Worm (Caenorhabditis elegans) whole organism, L3 larva: ENCODE measurements around the gene idhb-1.

Source experiments
- R02D3.7 ChIP-seq: fragments of 150-350 bp; optimal IDR thresholded peaks from 2 replicates; lab custom pipeline; 2014; ENCODE audit warnings: missing biosample characterization, missing genetic modification characterization
- ZK546.5 ChIP-seq: sonication (generic microtip); optimal IDR thresholded peaks from 2 replicates; lab custom pipeline; 2017; ENCODE audit warnings: missing biosample characterization, missing genetic modification characterization
- aly-2 ChIP-seq: fragments of 150-350 bp; optimal IDR thresholded peaks from 2 replicates; lab custom pipeline; 2014; ENCODE audit warnings: missing biosample characterization, missing genetic modification characterization
- ama-1 ChIP-seq: fragments of 150-350 bp; optimal IDR thresholded peaks from 2 replicates; lab custom pipeline; 2018
- ceh-16 ChIP-seq: sonication (generic microtip); optimal IDR thresholded peaks from 2 replicates; lab custom pipeline; 2017; ENCODE audit warnings: missing biosample characterization, missing genetic modification characterization
- ceh-28 ChIP-seq: fragments of 150-350 bp; optimal IDR thresholded peaks from 2 replicates; lab custom pipeline; 2014; ENCODE audit warnings: missing biosample characterization, missing genetic modification reagents, missing genetic modification characterization
- ceh-9 ChIP-seq: sonication (generic microtip); optimal IDR thresholded peaks from 2 replicates; lab custom pipeline; 2018; ENCODE audit warnings: missing biosample characterization, missing genetic modification characterization
- egl-27 ChIP-seq: sonication (generic microtip); optimal IDR thresholded peaks from 4 replicates; lab custom pipeline; 2017; ENCODE audit warnings: missing biosample characterization, missing genetic modification reagents, missing genetic modification characterization
- egl-5 ChIP-seq: fragments of 150-350 bp; optimal IDR thresholded peaks from 2 replicates; lab custom pipeline; 2017; ENCODE audit warnings: missing biosample characterization, missing genetic modification reagents, missing genetic modification characterization, inconsistent platforms
- elt-1 ChIP-seq: fragments of 150-350 bp; optimal IDR thresholded peaks from 2 replicates; lab custom pipeline; 2014; ENCODE audit warnings: missing biosample characterization, missing genetic modification characterization
- elt-2 ChIP-seq: sonication (generic microtip); optimal IDR thresholded peaks from 2 replicates; lab custom pipeline; 2016; ENCODE audit warnings: missing genetic modification reagents, mild to moderate bottlenecking, missing genetic modification characterization, missing compliant biosample characterization
- eor-1 ChIP-seq, 2 experiments: fragments of 150-350 bp; optimal IDR thresholded peaks; 2 replicates each; lab custom pipeline; 2014 to 2018; ENCODE audit warnings: missing biosample characterization in 2 of 2, missing genetic modification characterization in 2 of 2
- fkh-10 ChIP-seq: sonication (generic microtip); optimal IDR thresholded peaks from 2 replicates; lab custom pipeline; 2017; ENCODE audit warnings: missing biosample characterization, missing genetic modification reagents, missing genetic modification characterization
- fkh-2 ChIP-seq: fragments of 150-350 bp; optimal IDR thresholded peaks from 2 replicates; lab custom pipeline; 2014; ENCODE audit warnings: missing biosample characterization, missing genetic modification reagents, missing genetic modification characterization
- hmg-11 ChIP-seq: sonication (generic microtip); optimal IDR thresholded peaks from 2 replicates; lab custom pipeline; 2016; ENCODE audit warnings: missing genetic modification characterization, missing compliant biosample characterization
- jun-1 ChIP-seq: fragments of 150-350 bp; optimal IDR thresholded peaks from 2 replicates; lab custom pipeline; 2014; ENCODE audit warnings: missing biosample characterization, missing genetic modification reagents, missing genetic modification characterization
- lin-15B ChIP-seq: fragments of 150-350 bp; optimal IDR thresholded peaks from 2 replicates; lab custom pipeline; 2014; ENCODE audit warnings: missing biosample characterization, missing genetic modification characterization
- lin-39 ChIP-seq: fragments of 150-350 bp; optimal IDR thresholded peaks from 2 replicates; lab custom pipeline; 2018; ENCODE audit warnings: missing biosample characterization, missing genetic modification reagents, missing genetic modification characterization
- nfya-1 ChIP-seq: sonication (generic microtip); optimal IDR thresholded peaks from 2 replicates; lab custom pipeline; 2017; ENCODE audit warnings: missing genetic modification characterization, mild to moderate bottlenecking, missing compliant biosample characterization, antibody characterized with exemption, moderate library complexity; ENCODE audit not compliant: insufficient read depth
- nhr-11 ChIP-seq: fragments of 150-350 bp; optimal IDR thresholded peaks from 2 replicates; lab custom pipeline; 2014; ENCODE audit warnings: missing biosample characterization, missing genetic modification characterization
- nhr-23 ChIP-seq: fragments of 150-350 bp; optimal IDR thresholded peaks from 2 replicates; lab custom pipeline; 2014; ENCODE audit warnings: missing biosample characterization, missing genetic modification reagents, missing genetic modification characterization
- nhr-25 ChIP-seq: sonication (generic microtip); optimal IDR thresholded peaks from 2 replicates; lab custom pipeline; 2017; ENCODE audit warnings: missing biosample characterization, missing genetic modification characterization
- nhr-28 ChIP-seq: fragments of 150-350 bp; optimal IDR thresholded peaks from 2 replicates; lab custom pipeline; 2014; ENCODE audit warnings: missing biosample characterization, missing genetic modification characterization
- nhr-43 ChIP-seq: sonication (generic microtip); optimal IDR thresholded peaks from 2 replicates; lab custom pipeline; 2016; ENCODE audit warnings: mild to moderate bottlenecking, missing genetic modification characterization, missing compliant biosample characterization; ENCODE audit not compliant: poor library complexity, severe bottlenecking
- nhr-77 ChIP-seq: fragments of 150-350 bp; optimal IDR thresholded peaks from 2 replicates; lab custom pipeline; 2014; ENCODE audit warnings: missing biosample characterization, missing genetic modification characterization
- pha-4 ChIP-seq: fragments of 150-350 bp; optimal IDR thresholded peaks from 2 replicates; lab custom pipeline; 2014; ENCODE audit warnings: missing biosample characterization, missing genetic modification reagents, missing genetic modification characterization
- pqm-1 ChIP-seq: fragments of 150-350 bp; optimal IDR thresholded peaks from 2 replicates; lab custom pipeline; 2017; ENCODE audit warnings: missing biosample characterization, missing genetic modification characterization, inconsistent platforms
- skn-1 ChIP-seq: fragments of 150-350 bp; optimal IDR thresholded peaks from 2 replicates; lab custom pipeline; 2014; ENCODE audit warnings: missing biosample characterization, missing genetic modification characterization
- snpc-4 ChIP-seq: fragments of 150-350 bp; optimal IDR thresholded peaks from 2 replicates; lab custom pipeline; 2014; ENCODE audit warnings: missing biosample characterization, missing genetic modification characterization
- tbx-2 ChIP-seq: sonication (generic microtip); optimal IDR thresholded peaks from 2 replicates; lab custom pipeline; 2016; ENCODE audit warnings: mild to moderate bottlenecking, missing genetic modification characterization, missing compliant biosample characterization
- unc-39 ChIP-seq: sonication (generic microtip); optimal IDR thresholded peaks from 4 replicates; lab custom pipeline; 2017; ENCODE audit warnings: missing biosample characterization, missing genetic modification characterization
- zag-1 ChIP-seq: fragments of 150-350 bp; optimal IDR thresholded peaks from 2 replicates; lab custom pipeline; 2014; ENCODE audit warnings: missing biosample characterization, missing genetic modification characterization

idhb-1 gene

DNA sequence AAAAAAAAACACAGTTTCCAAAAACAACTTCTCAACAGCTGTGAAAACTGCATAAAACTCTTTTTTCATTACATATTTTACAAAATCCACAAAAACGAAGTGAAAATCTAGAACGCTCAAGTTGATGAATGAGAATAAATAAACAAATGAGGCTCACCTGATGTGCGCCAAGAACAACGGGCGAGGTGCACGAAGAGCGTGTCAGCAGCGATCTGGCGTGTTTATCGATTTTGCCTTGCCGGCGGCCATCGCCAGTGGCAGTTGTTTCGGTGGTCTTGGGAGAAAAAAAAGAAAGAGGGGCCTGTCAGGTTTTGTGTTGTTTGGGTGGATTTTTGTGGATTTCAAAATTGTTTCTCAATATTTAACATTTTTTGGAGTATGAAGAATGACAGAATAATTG is at the start of gene idhb-1:
Gene idhb-1, minus strand, starts transcription at position 214 of the 400 bp plus-strand sequence.
- TF ChIP-seq ceh-28: peak; percentile 88
- no peak for TF ChIP-seq ceh-16 (tag; lab: Kevin White, UChicago)
- TF ChIP-seq nfya-1 (tag; lab: Kevin White, UChicago): peak; percentile 80
- peak; percentile 8 for TF ChIP-seq R02D3.7
- peak; percentile 78 for TF ChIP-seq nhr-25 (tag; lab: Kevin White, UChicago)
- TF ChIP-seq pha-4 (tag; lab: Kevin White, UChicago): peak; percentile 82
- peak; percentile 21 for TF ChIP-seq tbx-2 (tag; lab: Kevin White, UChicago)
- no peak for TF ChIP-seq ZK546.5
- peak; percentile 85 for TF ChIP-seq lin-39 (tag; lab: Kevin White, UChicago)
- peak; percentile 50 for TF ChIP-seq jun-1 (tag; lab: Kevin White, UChicago)
- TF ChIP-seq nhr-77 (tag; lab: Kevin White, UChicago): no peak
- peak; percentile 34 for TF ChIP-seq nhr-23 (tag; lab: Kevin White, UChicago)
- no peak for TF ChIP-seq elt-1
- TF ChIP-seq egl-5 (tag; lab: Kevin White, UChicago): peak; percentile 11
- TF ChIP-seq zag-1 (tag; lab: Kevin White, UChicago): no peak
- peak; percentile 55 for TF ChIP-seq snpc-4
- peak; percentile 53 for TF ChIP-seq hmg-11 (tag; lab: Kevin White, UChicago)
- no peak for TF ChIP-seq unc-39 (tag; lab: Kevin White, UChicago)
- no peak for TF ChIP-seq skn-1
- peak; percentile 80 for TF ChIP-seq lin-15B
- peak; percentile 38 for TF ChIP-seq elt-2 (tag; lab: Kevin White, UChicago)
- no peak for TF ChIP-seq nhr-11
- TF ChIP-seq aly-2 (tag; lab: Kevin White, UChicago): no peak
- TF ChIP-seq nhr-43 (tag; lab: Kevin White, UChicago): no peak
- peak; percentile 11 for TF ChIP-seq ama-1
- TF ChIP-seq fkh-10 (GFP tag; lab: Kevin White, UChicago): peak; percentile 8
- peak; percentile 9 for TF ChIP-seq pqm-1 (tag; lab: Kevin White, UChicago)

DNA sequence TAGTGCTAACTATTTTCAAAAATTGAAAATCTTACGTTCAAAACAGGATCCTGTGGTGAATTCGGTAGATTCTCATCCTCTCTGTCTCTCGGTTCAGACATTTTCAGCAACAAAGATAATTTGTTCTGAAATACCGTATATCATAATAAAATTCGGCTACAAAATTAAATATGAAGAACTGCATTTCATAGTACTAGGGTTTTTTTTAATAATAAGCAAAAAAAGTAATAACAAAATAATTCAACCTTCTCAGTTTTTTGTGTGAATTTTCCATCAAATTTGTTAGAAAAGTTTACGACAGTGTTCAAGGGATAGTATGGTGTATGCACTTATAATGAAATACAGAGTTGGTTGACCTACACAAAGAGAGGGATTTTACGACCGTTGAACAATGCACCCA is 49.3 kb upstream of the idhb-1 start, which contains the start of gene K06G5.3:
Gene K06G5.3, minus strand, starts transcription at position 101 of the 400 bp plus-strand sequence.
- TF ChIP-seq nhr-28 (tag; lab: Kevin White, UChicago): no peak
- TF ChIP-seq snpc-4: no peak
- TF ChIP-seq lin-39 (tag; lab: Kevin White, UChicago): no peak
- TF ChIP-seq ceh-9 (tag; lab: Kevin White, UChicago): no peak
- no peak for TF ChIP-seq nhr-23 (tag; lab: Kevin White, UChicago)
- TF ChIP-seq, all 47 proteins: peak for 0

DNA sequence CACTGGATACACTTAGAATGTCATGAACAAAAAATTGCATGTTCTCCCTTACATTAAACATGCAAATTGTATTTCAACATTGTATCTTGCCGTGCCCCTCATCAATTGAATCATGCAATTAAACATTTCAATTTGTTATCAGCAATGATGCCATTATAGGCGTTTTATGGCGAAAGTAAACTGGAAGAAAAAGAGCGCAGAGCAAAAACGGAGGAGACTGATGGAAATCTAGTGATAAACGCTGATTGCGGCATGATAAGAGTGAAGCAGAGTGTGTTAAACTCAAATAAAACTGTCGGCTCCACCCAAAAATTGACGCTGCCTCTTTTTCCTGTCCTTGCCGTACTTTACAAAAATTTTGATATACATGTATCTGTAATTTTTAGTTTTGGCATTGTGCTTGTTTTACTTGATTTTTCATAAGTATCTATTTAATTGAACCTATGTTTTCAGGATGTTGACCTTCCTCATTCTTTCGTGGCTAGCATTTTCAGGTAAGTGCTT is 40.7 kb upstream of the idhb-1 start, which contains the start of gene K06G5.1:
Gene K06G5.1, plus strand, starts transcription at position 454 of the 504 bp plus-strand sequence.
- TF ChIP-seq elt-1: no peak
- TF ChIP-seq pha-4 (tag; lab: Kevin White, UChicago): peak; percentile 64
- no peak for TF ChIP-seq eor-1 (tag; optimal IDR thresholded peaks at IDR 0.05; lab: Kevin White, UChicago)
- TF ChIP-seq jun-1 (tag; lab: Kevin White, UChicago): peak; percentile 72
- TF ChIP-seq elt-2 (tag; lab: Kevin White, UChicago): peak; percentile 99
- TF ChIP-seq pqm-1 (tag; lab: Kevin White, UChicago): peak; percentile 99
- no peak for TF ChIP-seq egl-27

DNA sequence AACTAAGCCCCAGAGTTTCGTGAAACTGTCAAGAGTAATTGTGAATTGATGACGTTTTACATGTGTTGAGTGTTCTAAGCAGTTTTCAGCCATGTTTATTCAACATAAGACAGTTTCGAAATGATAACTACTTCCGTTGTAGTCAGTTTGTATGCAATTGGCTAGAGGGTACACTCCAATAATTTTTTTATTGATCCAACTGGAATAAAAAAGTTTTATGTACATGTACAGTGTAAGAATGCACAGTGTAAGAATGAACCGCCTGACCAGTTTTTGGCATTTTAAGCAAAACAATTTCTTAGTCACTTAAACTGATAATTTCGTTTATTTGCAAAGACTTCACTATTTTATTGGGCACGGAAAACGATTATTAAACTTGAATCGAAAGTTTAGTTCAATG is 39.5 kb upstream of the idhb-1 start:
- TF ChIP-seq fkh-2 (tag; lab: Kevin White, UChicago): no peak
- no peak for TF ChIP-seq nhr-23 (tag; lab: Kevin White, UChicago)
- peak; percentile 47 for TF ChIP-seq elt-2 (tag; lab: Kevin White, UChicago)

DNA sequence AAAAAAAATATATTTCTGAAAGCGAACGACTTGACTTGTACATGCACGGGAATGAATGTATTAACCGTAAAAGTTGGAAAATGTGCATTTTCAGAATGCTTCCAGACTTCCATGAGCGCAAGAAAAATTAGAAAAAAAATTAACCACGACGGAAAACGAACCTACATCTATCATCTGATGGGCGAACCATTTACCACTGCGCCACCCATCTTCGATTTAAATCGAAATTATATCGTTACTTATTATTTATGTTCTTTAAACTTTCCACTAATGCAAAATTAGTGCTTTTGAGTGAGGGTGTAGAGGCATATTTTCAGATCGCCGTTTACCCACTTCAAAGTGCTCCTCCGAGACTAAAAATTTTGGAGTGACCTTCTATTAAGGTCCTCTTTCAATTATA is 37.3 kb upstream of the idhb-1 start:
- TF ChIP-seq elt-2 (tag; lab: Kevin White, UChicago): peak; percentile 18

DNA sequence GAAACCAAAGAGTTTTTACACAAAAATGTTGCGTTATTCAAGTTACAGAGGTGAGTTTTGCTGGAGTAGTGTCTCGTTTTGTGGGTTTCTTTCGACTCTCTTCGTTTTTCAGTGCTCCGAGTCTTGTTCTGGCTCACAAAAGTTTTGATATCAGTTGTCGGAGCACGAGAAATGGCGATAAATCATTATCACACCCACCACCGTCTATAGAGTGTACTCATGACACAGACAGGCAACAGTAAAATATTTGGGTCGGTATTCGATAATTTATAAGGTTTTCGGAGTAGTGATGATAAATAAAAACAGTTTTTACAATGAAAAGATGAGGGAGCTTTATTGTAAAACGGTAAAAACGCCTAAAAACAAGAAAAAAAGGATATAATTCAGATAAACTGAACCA is 34.1 kb upstream of the idhb-1 start, which contains the start of gene ceh-37:
Gene ceh-37, minus strand, starts transcription at position 59 of the 400 bp plus-strand sequence.
- TF ChIP-seq elt-2 (tag; lab: Kevin White, UChicago) (peak; percentile 79), pqm-1 (tag; lab: Kevin White, UChicago) (peak; percentile 63), fkh-10 (GFP tag; lab: Kevin White, UChicago) (no peak)
